Fruit fly (Drosophila melanogaster) whole organism, wandering third instar larva: ENCODE results near the gene CG31220.
A peak's percentile ranks its signal among the peaks of the same experiment; 100 is the strongest.

Experiments used
- Abd-B ChIP-seq: fragments of >200 bp; optimal IDR thresholded peaks from 2 replicates; lab custom pipeline; 2017; ENCODE audit warnings: missing biosample characterization, missing genetic modification characterization
- CG9705 ChIP-seq: fragments of 200-800 bp; sonication (Bioruptor generic); optimal IDR thresholded peaks from 2 replicates; lab custom pipeline; 2018; ENCODE audit warnings: missing biosample characterization, mild to moderate bottlenecking, missing genetic modification characterization
- CrebA ChIP-seq: fragments of 200-800 bp; sonication (Bioruptor generic); optimal IDR thresholded peaks from 2 replicates; lab custom pipeline; 2016; ENCODE audit warnings: missing biosample characterization, mild to moderate bottlenecking, missing genetic modification characterization, borderline replicate concordance
- Dfd ChIP-seq: fragments of >200 bp; optimal IDR thresholded peaks from 2 replicates; lab custom pipeline; 2017; ENCODE audit warnings: missing biosample characterization, missing genetic modification characterization
- GATAd ChIP-seq: sonication (Bioruptor generic); optimal IDR thresholded peaks from 2 replicates; lab custom pipeline; 2016; ENCODE audit warnings: missing biosample characterization, missing genetic modification characterization
- HLH106 ChIP-seq: fragments of 200-800 bp; optimal IDR thresholded peaks from 3 replicates; lab custom pipeline; 2019; ENCODE audit warnings: missing biosample characterization, mild to moderate bottlenecking, missing genetic modification characterization, moderate library complexity
- Hnf4 ChIP-seq: fragments of 200-800 bp; sonication (Bioruptor generic); optimal IDR thresholded peaks from 2 replicates; lab custom pipeline; 2016; ENCODE audit warnings: missing biosample characterization, mild to moderate bottlenecking, missing genetic modification characterization
- Hr78 ChIP-seq: fragments of >200 bp; optimal IDR thresholded peaks from 2 replicates; lab custom pipeline; 2017; ENCODE audit warnings: missing biosample characterization, missing genetic modification characterization
- Mio ChIP-seq: sonication (Bioruptor generic); optimal IDR thresholded peaks from 2 replicates; lab custom pipeline; 2016; ENCODE audit warnings: missing biosample characterization, missing genetic modification characterization
- Myc ChIP-seq: fragments of >200 bp; optimal IDR thresholded peaks from 2 replicates; lab custom pipeline; 2017
- N ChIP-seq: fragments of >200 bp; optimal IDR thresholded peaks from 2 replicates; lab custom pipeline; 2018; ENCODE audit warnings: missing biosample characterization, missing external identifiers, missing genetic modification characterization
- Rel ChIP-seq, 2 experiments: fragments of 200-800 bp; sonication (Bioruptor generic) in 1 of 2; optimal IDR thresholded peaks; 2 replicates in 1 of 2; 3 replicates in 1 of 2; lab custom pipeline; 2016 to 2019; ENCODE audit warnings: mild to moderate bottlenecking in 2 of 2, missing biosample characterization in 2 of 2, missing genetic modification characterization in 2 of 2, moderate library complexity in 1 of 2
- Sp1 ChIP-seq: fragments of 200-800 bp; sonication (Bioruptor generic); optimal IDR thresholded peaks from 3 replicates; lab custom pipeline; 2019; ENCODE audit warnings: missing biosample characterization, mild to moderate bottlenecking, missing genetic modification characterization, moderate library complexity
- Vsx2 ChIP-seq: fragments of 200-300, 225-300 bp; sonication (Bioruptor generic); optimal IDR thresholded peaks from 2 replicates; lab custom pipeline; 2018; ENCODE audit warnings: missing biosample characterization, missing genetic modification characterization; ENCODE audit not compliant: partially characterized antibody
- br ChIP-seq: fragments of 200-800 bp; sonication (Bioruptor generic); optimal IDR thresholded peaks from 2 replicates; lab custom pipeline; 2016; ENCODE audit warnings: missing biosample characterization, missing genetic modification characterization
- brk ChIP-seq: fragments of 200-800 bp; sonication (Bioruptor generic); optimal IDR thresholded peaks from 2 replicates; lab custom pipeline; 2016; ENCODE audit warnings: missing biosample characterization, mild to moderate bottlenecking, missing genetic modification characterization
- dl ChIP-seq, 2 experiments: fragments of 175-275, 200-275 bp in 1 of 2; fragments of 200-275 bp in 1 of 2; sonication (Bioruptor generic); optimal IDR thresholded peaks; lab custom pipeline; 2018; ENCODE audit warnings: mild to moderate bottlenecking in 2 of 2, missing biosample characterization in 2 of 2, missing genetic modification characterization in 2 of 2, moderate library complexity in 2 of 2; ENCODE audit not compliant: partially characterized antibody in 2 of 2, insufficient read depth in 1 of 2
- dmrt93B ChIP-seq: fragments of 200-800 bp; sonication (Bioruptor generic); optimal IDR thresholded peaks from 2 replicates; lab custom pipeline; 2018; ENCODE audit warnings: missing biosample characterization, mild to moderate bottlenecking, missing genetic modification characterization
- dsf ChIP-seq: sonication (Bioruptor generic); optimal IDR thresholded peaks from 2 replicates; lab custom pipeline; 2016; ENCODE audit warnings: missing biosample characterization, missing genetic modification characterization, borderline replicate concordance
- ey ChIP-seq: fragments of 200-800 bp; sonication (Bioruptor generic); optimal IDR thresholded peaks from 2 replicates; lab custom pipeline; 2016; ENCODE audit warnings: missing biosample characterization, missing genetic modification characterization
- foxo ChIP-seq, 2 experiments: fragments of 200-800 bp; sonication (Bioruptor generic); optimal IDR thresholded peaks; 2 replicates in 1 of 2; 3 replicates in 1 of 2; lab custom pipeline; 2016 to 2017; ENCODE audit warnings: missing biosample characterization in 2 of 2, missing genetic modification characterization in 2 of 2
- h ChIP-seq: fragments of 200-800 bp; sonication (Bioruptor generic); optimal IDR thresholded peaks from 3 replicates; lab custom pipeline; 2016; ENCODE audit warnings: missing biosample characterization, mild to moderate bottlenecking, missing genetic modification characterization
- jim ChIP-seq: fragments of 175-275, 200-325 bp; sonication (Bioruptor generic); optimal IDR thresholded peaks from 2 replicates; lab custom pipeline; 2016; ENCODE audit warnings: missing biosample characterization, mild to moderate bottlenecking, missing genetic modification characterization
- lola ChIP-seq: fragments of >200 bp; optimal IDR thresholded peaks from 2 replicates; lab custom pipeline; 2017; ENCODE audit warnings: missing biosample characterization, missing genetic modification characterization
- rgr ChIP-seq: fragments of 200-800 bp; sonication (Bioruptor generic); optimal IDR thresholded peaks from 3 replicates; lab custom pipeline; 2016; ENCODE audit warnings: missing biosample characterization, mild to moderate bottlenecking, missing genetic modification characterization
- sage ChIP-seq: fragments of 200-800 bp; sonication (Bioruptor generic); optimal IDR thresholded peaks from 2 replicates; lab custom pipeline; 2016; ENCODE audit warnings: missing biosample characterization, mild to moderate bottlenecking, missing genetic modification characterization
- tai ChIP-seq: sonication (Bioruptor generic); optimal IDR thresholded peaks from 2 replicates; lab custom pipeline; 2016; ENCODE audit warnings: missing biosample characterization, missing genetic modification characterization
- usp ChIP-seq: fragments of >200 bp; optimal IDR thresholded peaks from 2 replicates; lab custom pipeline; 2017; ENCODE audit warnings: missing biosample characterization, missing genetic modification characterization
- woc ChIP-seq: sonication (Bioruptor generic); optimal IDR thresholded peaks from 2 replicates; lab custom pipeline; 2016; ENCODE audit warnings: missing biosample characterization, mild to moderate bottlenecking, missing genetic modification characterization

CG31220 gene

dm6 chr3R:19671223-19671991 lies 23.1 kb downstream of the CG31220 start, which contains the start of gene Naam (continued):
- TF ChIP-seq ey (GFP tag; lab: Kevin White, UChicago), result peak; percentile 82
- TF ChIP-seq jim (GFP tag; lab: Kevin White, UChicago), result no peak
- no peak for TF ChIP-seq Hr78 (GFP tag; lab: Kevin White, UChicago)
- peak; percentile 52 for TF ChIP-seq Sp1
- TF ChIP-seq lola (GFP tag; lab: Kevin White, UChicago), result no peak
- TF ChIP-seq dl (GFP tag; optimal IDR thresholded peaks at IDR 0.05; lab: Kevin White, UChicago; ENCODE audit: insufficient read depth in 1 of 2, partially characterized antibody in 2 of 2), result no peak
- TF ChIP-seq HLH106, result peak; percentile 58
- TF ChIP-seq tai (GFP tag; lab: Kevin White, UChicago), result peak; percentile 72

- TF ChIP-seq Hnf4 (GFP tag; lab: Kevin White, UChicago) (no peak), dl (GFP tag; optimal IDR thresholded peaks at IDR 0.05; lab: Kevin White, UChicago; ENCODE audit: insufficient read depth in 1 of 2, partially characterized antibody in 2 of 2) (no peak), GATAd (GFP tag; lab: Kevin White, UChicago) (no peak), lola (GFP tag; lab: Kevin White, UChicago) (no peak), Vsx2 (GFP tag; lab: Kevin White, UChicago) (no peak), dmrt93B (no peak)
Observed at dm6 chr3R:19672136-19672535, 23.8 kb downstream of the CG31220 start.

- TF ChIP-seq ey (GFP tag; lab: Kevin White, UChicago) (peak; percentile 30), N (GFP tag; lab: Kevin White, UChicago) (no peak), dmrt93B (no peak), br (peak; percentile 8), h (GFP tag; lab: Kevin White, UChicago) (peak; percentile 28), sage (GFP tag; lab: Kevin White, UChicago) (no peak), rgr (GFP tag; lab: Kevin White, UChicago) (no peak), CrebA (no peak), Myc (no peak), lola (GFP tag; lab: Kevin White, UChicago) (no peak), tai (GFP tag; lab: Kevin White, UChicago) (no peak), Rel (GFP tag; optimal IDR thresholded peaks at IDR 0.05; lab: Kevin White, UChicago) (no peak), Rel (tag; optimal IDR thresholded peaks at IDR 0.05; lab: Kevin White, UChicago) (no peak), dsf (GFP tag; lab: Kevin White, UChicago) (no peak), CG9705 (GFP tag; lab: Kevin White, UChicago) (no peak), foxo (GFP tag; optimal IDR thresholded peaks at IDR 0.05; lab: Kevin White, UChicago) (peak in 1 of 2 experiments; percentile 32), brk (GFP tag; lab: Kevin White, UChicago) (no peak), Vsx2 (GFP tag; lab: Kevin White, UChicago) (no peak), Hnf4 (GFP tag; lab: Kevin White, UChicago) (no peak)
- TF ChIP-seq, all 38 proteins: peak for 4
Observed at dm6 chr3R:19672905-19673304, 24.6 kb downstream of the CG31220 start.

dm6 chr3R:19679832-19680231 lies 31.5 kb downstream of the CG31220 start:
- no peak for TF ChIP-seq usp (GFP tag; lab: Kevin White, UChicago)
- TF ChIP-seq Mio, result no peak
- TF ChIP-seq Dfd (GFP tag; lab: Kevin White, UChicago), result peak; percentile 51
- no peak for TF ChIP-seq dl (GFP tag; optimal IDR thresholded peaks at IDR 0.05; lab: Kevin White, UChicago; ENCODE audit: insufficient read depth in 1 of 2, partially characterized antibody in 2 of 2)
- no peak for TF ChIP-seq GATAd (GFP tag; lab: Kevin White, UChicago)
- no peak for TF ChIP-seq foxo (GFP tag; optimal IDR thresholded peaks at IDR 0.05; lab: Kevin White, UChicago)
- TF ChIP-seq N (GFP tag; lab: Kevin White, UChicago), result no peak
- TF ChIP-seq HLH106, result no peak
- no peak for TF ChIP-seq Rel (GFP tag; optimal IDR thresholded peaks at IDR 0.05; lab: Kevin White, UChicago)
- no peak for TF ChIP-seq Rel (tag; optimal IDR thresholded peaks at IDR 0.05; lab: Kevin White, UChicago)

- no peak for TF ChIP-seq usp (GFP tag; lab: Kevin White, UChicago)
- TF ChIP-seq Hnf4 (GFP tag; lab: Kevin White, UChicago), result no peak
- TF ChIP-seq Dfd (GFP tag; lab: Kevin White, UChicago), result peak; percentile 56
- TF ChIP-seq Mio, result no peak
- TF ChIP-seq woc (GFP tag; lab: Kevin White, UChicago), result no peak
- TF ChIP-seq Abd-B (GFP tag; lab: Kevin White, UChicago), result no peak
- TF ChIP-seq foxo (GFP tag; optimal IDR thresholded peaks at IDR 0.05; lab: Kevin White, UChicago), result no peak
Observed at dm6 chr3R:19682424-19682823, 34.1 kb downstream of the CG31220 start.
